Worm (Caenorhabditis elegans) whole organism, L4 larva: Measurements from ENCODE around the gene T16H12.3.
"Not testable (repeated sequence)": the region's sequence is repeated elsewhere in the genome, so short reads cannot be mapped to it uniquely, and the experiment has no call there.

Source experiments
- R02D3.7 ChIP-seq: fragments of 150-350 bp; sonication (generic microtip); optimal IDR thresholded peaks from 3 replicates; lab custom pipeline; 2014; ENCODE audit warnings: missing biosample characterization, missing genetic modification characterization
- T20F7.1 ChIP-seq: fragments of 200-800 bp; sonication (Bioruptor generic); optimal IDR thresholded peaks from 2 replicates; lab custom pipeline; 2018; ENCODE audit warnings: mild to moderate bottlenecking, missing genetic modification characterization, missing compliant biosample characterization
- aha-1 ChIP-seq: fragments of 150-350 bp; peaks from one replicate; lab custom pipeline; 2014; ENCODE audit warnings: missing biosample characterization, missing genetic modification characterization
- aly-2 ChIP-seq: sonication (generic microtip); optimal IDR thresholded peaks from 2 replicates; lab custom pipeline; 2018; ENCODE audit warnings: missing biosample characterization, missing genetic modification characterization
- attf-4 ChIP-seq: sonication (generic microtip); optimal IDR thresholded peaks from 3 replicates; lab custom pipeline; 2017; ENCODE audit warnings: missing biosample characterization, missing genetic modification characterization
- ceh-20 ChIP-seq: fragments of 200-800 bp; sonication (Bioruptor generic); IDR thresholded peaks from 2 replicates; pipeline ENCODE4 v1.3.6; 2022; ENCODE audit warnings: missing genetic modification reagents, missing genetic modification characterization, missing compliant biosample characterization
- cey-2 ChIP-seq: sonication (generic microtip); optimal IDR thresholded peaks from 3 replicates; lab custom pipeline; 2017; ENCODE audit warnings: missing genetic modification characterization, mild to moderate bottlenecking, missing compliant biosample characterization, antibody characterized with exemption, borderline replicate concordance; ENCODE audit not compliant: insufficient read depth
- daf-12 ChIP-seq: fragments of 150-350 bp; optimal IDR thresholded peaks from 2 replicates; lab custom pipeline; 2014; ENCODE audit warnings: missing biosample characterization, missing genetic modification reagents, missing genetic modification characterization
- dmd-6 ChIP-seq: fragments of 200-800 bp; sonication (Bioruptor generic); IDR thresholded peaks from 2 replicates; pipeline ENCODE4 v1.3.6; 2022; ENCODE audit warnings: missing genetic modification reagents, missing genetic modification characterization, missing compliant biosample characterization
- duxl-1 ChIP-seq: sonication (generic microtip); optimal IDR thresholded peaks from 2 replicates; lab custom pipeline; 2016; ENCODE audit warnings: mild to moderate bottlenecking, missing genetic modification characterization, moderate library complexity, missing compliant biosample characterization; ENCODE audit not compliant: poor library complexity
- dve-1 ChIP-seq: sonication (generic microtip); optimal IDR thresholded peaks from 2 replicates; lab custom pipeline; 2017; ENCODE audit warnings: antibody characterized with exemption, mild to moderate bottlenecking, missing genetic modification characterization, missing compliant biosample characterization; ENCODE audit not compliant: insufficient read depth
- fkh-10 ChIP-seq: fragments of 150-350 bp; optimal IDR thresholded peaks from 2 replicates; lab custom pipeline; 2014; ENCODE audit warnings: missing biosample characterization, missing genetic modification reagents, missing genetic modification characterization
- hlh-11 ChIP-seq: fragments of 200-800 bp; sonication (Bioruptor generic); optimal IDR thresholded peaks from 2 replicates; lab custom pipeline; 2018; ENCODE audit warnings: mild to moderate bottlenecking, missing genetic modification characterization, missing compliant biosample characterization
- hmg-1.1 ChIP-seq: fragments of 200-800 bp; sonication (Bioruptor generic); IDR thresholded peaks from 2 replicates; pipeline ENCODE4 v1.3.6; 2022; ENCODE audit warnings: missing genetic modification reagents, missing genetic modification characterization, missing compliant biosample characterization
- lim-7 ChIP-seq: fragments of 200-800 bp; sonication (Bioruptor generic); IDR thresholded peaks from 2 replicates; pipeline ENCODE4 v1.3.6; 2022; ENCODE audit warnings: missing genetic modification characterization, missing compliant biosample characterization
- lin-15B ChIP-seq: fragments of 150-350 bp; sonication (generic microtip); optimal IDR thresholded peaks from 3 replicates; lab custom pipeline; 2014; ENCODE audit warnings: missing biosample characterization, missing genetic modification characterization
- lin-29 ChIP-seq: fragments of 200-800 bp; sonication (Bioruptor generic); IDR thresholded peaks from 2 replicates; pipeline ENCODE4 v1.3.6; 2022; ENCODE audit warnings: missing genetic modification reagents, missing genetic modification characterization, missing compliant biosample characterization
- lin-38 ChIP-seq: fragments of 200-800 bp; sonication (Bioruptor generic); IDR thresholded peaks from 2 replicates; pipeline ENCODE4 v1.3.6; 2022; ENCODE audit warnings: missing genetic modification reagents, missing genetic modification characterization, missing compliant biosample characterization
- mdt-29 ChIP-seq: fragments of 200-800 bp; sonication (Bioruptor generic); IDR thresholded peaks from 2 replicates; pipeline ENCODE4 v1.3.6; 2022; ENCODE audit warnings: missing genetic modification reagents, missing genetic modification characterization, missing compliant biosample characterization
- mep-1 ChIP-seq: fragments of 150-350 bp; sonication (generic microtip); optimal IDR thresholded peaks from 3 replicates; lab custom pipeline; 2014; ENCODE audit warnings: missing biosample characterization, missing genetic modification characterization
- mxl-3 ChIP-seq: fragments of 200-800 bp; sonication (Bioruptor generic); optimal IDR thresholded peaks from 2 replicates; lab custom pipeline; 2018; ENCODE audit warnings: mild to moderate bottlenecking, missing genetic modification characterization, missing compliant biosample characterization
- nhr-28 ChIP-seq: fragments of 150-350 bp; optimal IDR thresholded peaks from 2 replicates; lab custom pipeline; 2014; ENCODE audit warnings: missing biosample characterization, missing genetic modification characterization
- pqm-1 ChIP-seq: sonication (generic microtip); optimal IDR thresholded peaks from 2 replicates; lab custom pipeline; 2017; ENCODE audit warnings: missing biosample characterization, missing genetic modification characterization
- rbr-2 ChIP-seq: sonication (generic microtip); optimal IDR thresholded peaks from 2 replicates; lab custom pipeline; 2016; ENCODE audit warnings: missing genotype, missing genetic modification characterization, missing compliant biosample characterization
- tra-1 ChIP-seq: fragments of 200-800 bp; sonication (Bioruptor generic); IDR thresholded peaks from 2 replicates; pipeline ENCODE4 v1.3.6; 2022; ENCODE audit warnings: missing genetic modification reagents, missing genetic modification characterization, missing compliant biosample characterization
- unc-62 ChIP-seq, 3 experiments: fragments of 150-350 bp in 1 of 3; sonication (generic microtip); optimal IDR thresholded peaks in 2 of 3; peaks in 1 of 3; 1 replicate in 1 of 3; 2 replicates in 2 of 3; lab custom pipeline; 2014 to 2017; ENCODE audit warnings: missing biosample characterization in 3 of 3, missing genetic modification characterization in 3 of 3, missing genetic modification reagents in 3 of 3, missing genotype in 1 of 3
- vab-7 ChIP-seq: fragments of 200-800 bp; sonication (Bioruptor generic); IDR thresholded peaks from 2 replicates; pipeline ENCODE4 v1.3.6; 2022; ENCODE audit warnings: missing genetic modification reagents, missing genetic modification characterization, missing compliant biosample characterization
- zag-1 ChIP-seq: fragments of 150-350 bp; optimal IDR thresholded peaks from 2 replicates; lab custom pipeline; 2014; ENCODE audit warnings: missing biosample characterization, missing genetic modification characterization
- zfp-2 ChIP-seq: sonication (generic microtip); optimal IDR thresholded peaks from 2 replicates; lab custom pipeline; 2016; ENCODE audit warnings: mild to moderate bottlenecking, missing genetic modification characterization, missing compliant biosample characterization
- ztf-7 ChIP-seq: fragments of 150-350 bp; optimal IDR thresholded peaks from 2 replicates; lab custom pipeline; 2014; ENCODE audit warnings: missing biosample characterization, missing genetic modification characterization

Gene T16H12.3

DNA sequence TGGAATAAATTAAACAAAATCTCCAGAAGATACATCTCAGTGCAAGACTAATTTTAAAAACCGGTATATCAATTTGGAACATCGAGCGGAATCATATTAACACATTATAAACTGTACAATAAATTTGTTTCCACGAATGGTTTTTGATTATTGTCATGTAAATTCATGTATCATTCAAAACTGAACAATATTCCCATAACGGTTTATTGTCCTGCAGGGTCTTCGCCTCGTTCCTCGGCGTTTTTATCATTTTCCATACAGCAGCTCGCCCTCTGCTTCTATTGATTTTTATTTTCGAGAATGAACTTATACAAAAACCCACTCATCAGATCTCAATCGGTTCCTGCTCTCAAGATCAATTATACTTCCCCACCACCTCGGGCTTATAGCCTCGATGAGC is 24.1 kb downstream of the T16H12.3 start, which contains the start of gene T16G12.8 (continued):
- TF ChIP-seq hmg-1.1 (GFP tag; lab: Robert Waterston, UW) (no peak), duxl-1 (tag; lab: Kevin White, UChicago) (no peak), ztf-7 (no peak)

DNA sequence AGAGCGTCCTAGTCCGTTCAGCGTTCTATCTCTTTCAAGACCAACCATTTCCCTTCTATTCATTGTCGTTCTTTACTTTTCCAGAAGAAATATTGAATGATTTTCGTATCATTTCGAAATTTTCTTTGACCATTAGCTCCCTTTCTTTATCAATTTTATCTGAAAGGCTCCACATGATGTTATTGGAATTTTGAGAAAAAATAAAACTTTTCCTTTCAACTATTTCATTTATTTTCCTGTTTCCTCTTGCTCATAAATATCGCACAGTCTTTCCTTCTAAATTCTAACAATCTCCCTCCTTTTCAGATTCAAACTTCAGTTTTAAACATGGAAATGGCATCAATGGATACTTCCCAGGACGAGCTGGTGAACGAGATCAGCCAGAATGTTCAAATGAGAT is 25.6 kb downstream of the T16H12.3 start, which contains the start of gene T16G12.4:
Gene T16G12.4 (plus strand): TSS at position 301 of the 400 bp plus-strand sequence.
- TF ChIP-seq unc-62 (GFP tag; optimal IDR thresholded peaks at IDR 0.05 in 1 of 2; lab: Kevin White, UChicago): peak in 1 of 2 experiments; percentile 11
- no peak for TF ChIP-seq unc-62 (tag; optimal IDR thresholded peaks at IDR 0.05; lab: Kevin White, UChicago)
- TF ChIP-seq lin-15B (tag; lab: Kevin White, UChicago): no peak

DNA sequence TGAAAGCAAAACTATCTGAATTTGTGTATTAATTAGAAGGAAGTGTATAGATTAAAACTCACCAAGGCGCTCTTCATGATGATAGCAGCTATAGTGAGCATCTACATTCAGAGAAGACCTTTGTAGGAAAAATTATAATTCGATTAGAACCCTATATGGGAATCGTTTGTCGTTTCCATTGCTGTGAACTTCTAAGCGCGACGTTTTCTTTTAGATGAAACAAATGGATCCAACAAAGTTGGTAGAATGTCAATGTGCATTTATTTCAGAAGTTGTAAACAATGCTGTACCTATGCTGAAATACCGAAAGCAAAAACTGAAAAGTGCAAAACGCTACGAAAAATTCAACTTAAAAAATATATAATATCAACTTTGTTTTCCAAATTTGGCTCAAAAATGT is 27.1 kb downstream of the T16H12.3 start, which contains the start of gene T16G12.10:
Gene T16G12.10 (minus strand): TSS at position 101 of the 400 bp plus-strand sequence.
- TF ChIP-seq zag-1 (tag; lab: Kevin White, UChicago): no peak
- no peak for TF ChIP-seq mxl-3 (GFP tag; lab: Kevin White, UChicago)
- no peak for TF ChIP-seq vab-7
- TF ChIP-seq dve-1 (tag; lab: Kevin White, UChicago): no peak
- no peak for TF ChIP-seq fkh-10 (GFP tag; lab: Kevin White, UChicago)
- no peak for TF ChIP-seq tra-1
- TF ChIP-seq mdt-29 (GFP tag; lab: Robert Waterston, UW): no peak
- no peak for TF ChIP-seq aly-2 (tag; lab: Kevin White, UChicago)
- TF ChIP-seq rbr-2 (tag; lab: Kevin White, UChicago): no peak
- no peak for TF ChIP-seq T20F7.1 (GFP tag; lab: Kevin White, UChicago)
- no peak for TF ChIP-seq lin-29
- TF ChIP-seq lin-38 (GFP tag; lab: Robert Waterston, UW): no peak
- TF ChIP-seq R02D3.7 (tag; lab: Kevin White, UChicago): no peak
- TF ChIP-seq daf-12: no peak
- no peak for TF ChIP-seq hlh-11

DNA sequence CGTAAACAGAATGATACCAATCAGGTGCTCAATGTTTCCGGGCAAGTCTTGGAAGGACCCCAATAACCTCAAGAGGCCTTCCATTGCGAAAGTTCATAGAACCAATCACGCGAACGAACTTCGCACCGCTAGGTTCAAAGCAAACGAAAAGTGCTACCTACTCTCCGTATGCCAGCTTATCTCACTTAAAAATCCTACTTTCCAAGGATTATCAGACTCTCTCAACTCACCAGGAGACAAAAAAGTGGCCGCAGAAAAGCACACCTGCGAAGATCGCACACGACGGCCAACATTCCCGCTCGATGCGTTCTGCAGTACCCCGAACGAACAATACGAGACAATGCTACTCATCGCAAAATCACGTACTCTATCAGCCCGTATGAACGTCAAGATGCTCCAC is 29.8 kb downstream of the T16H12.3 start, which contains the start of gene T16G12.12:
Gene T16G12.12 (plus strand): TSS at position 301 of the 400 bp plus-strand sequence.
- TF ChIP-seq zfp-2; mxl-3 (GFP tag; lab: Kevin White, UChicago); lim-7 (GFP tag; lab: Robert Waterston, UW): not testable (repeated sequence)

DNA sequence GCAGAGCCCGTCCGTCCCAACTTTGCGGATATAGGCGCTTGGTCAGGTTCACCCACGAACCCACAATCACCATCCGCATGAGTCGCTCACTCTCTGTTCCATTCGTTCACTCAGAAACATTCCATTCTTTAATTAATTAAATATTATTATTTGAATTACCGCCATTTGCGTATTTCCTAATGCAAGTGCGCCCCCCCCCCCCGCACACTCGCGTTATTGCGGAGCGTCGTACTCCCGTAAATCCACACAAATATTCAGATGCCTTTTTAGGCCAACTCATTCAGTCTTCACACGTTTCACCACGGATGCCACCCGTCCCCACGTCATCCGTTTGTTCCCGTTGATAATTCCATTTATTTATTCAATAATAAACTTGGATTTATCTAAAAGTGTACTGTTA is 32.8 kb downstream of the T16H12.3 start, which contains the start of gene T16G12.3:
Gene T16G12.3 (plus strand): TSS at position 301 of the 400 bp plus-strand sequence.
- not testable (repeated sequence) for TF ChIP-seq ceh-20 (GFP tag; lab: Robert Waterston, UW); nhr-28 (tag; lab: Kevin White, UChicago); attf-4

DNA sequence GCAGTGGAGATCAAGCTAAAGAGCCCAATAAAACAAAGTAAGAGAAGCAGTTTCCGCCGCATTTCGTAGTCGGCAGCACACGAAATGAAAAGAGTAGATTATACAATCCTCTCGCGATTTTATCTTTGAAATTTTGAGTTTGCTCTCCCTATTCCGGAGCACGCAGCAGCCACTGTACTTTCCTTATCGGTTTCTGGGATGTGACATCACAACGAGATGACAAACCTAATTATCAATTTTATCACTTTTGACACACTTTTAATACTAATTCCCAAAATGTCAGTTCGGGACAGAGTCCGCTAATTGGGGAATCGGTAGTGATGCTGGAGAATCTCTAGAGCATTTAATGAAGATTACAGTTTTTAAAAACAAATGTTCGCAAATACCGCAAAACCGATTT is 33.4 kb downstream of the T16H12.3 start, which contains the start of gene T16G12.1:
Gene T16G12.1 (minus strand): TSS at position 176 of the 400 bp plus-strand sequence.
- TF ChIP-seq mep-1 (no peak), daf-12 (no peak), fkh-10 (GFP tag; lab: Kevin White, UChicago) (no peak), dmd-6 (GFP tag; lab: Robert Waterston, UW) (peak; percentile 70), aha-1 (no peak), tra-1 (peak; percentile 39; the same call in 1 of the 2 replicates), pqm-1 (peak; percentile 68), nhr-28 (tag; lab: Kevin White, UChicago) (peak; percentile 64), cey-2 (tag; lab: Kevin White, UChicago) (no peak), hlh-11 (peak; percentile 42), lin-29 (no peak)
